Worm (Caenorhabditis elegans): Measurements from ENCODE around the gene F46F5.5.

ce11 chrII:823529-823928 is 10.7 kb upstream of the F46F5.5 start, which contains the start of gene F46F5.10:
- TF ChIP-seq lin-13 (tag; optimal IDR thresholded peaks at IDR 0.05) (no peak), unc-62 (GFP tag; optimal IDR thresholded peaks at IDR 0.05) (no peak), pha-4 (tag; optimal IDR thresholded peaks at IDR 0.05) (no peak), nhr-76 (tag; optimal IDR thresholded peaks at IDR 0.05) (no peak), nhr-237 (tag; optimal IDR thresholded peaks at IDR 0.05) (no peak), mep-1 (tag; optimal IDR thresholded peaks at IDR 0.05) (no peak), lin-32 (GFP tag; optimal IDR thresholded peaks at IDR 0.05) (no peak), elt-1 (tag; optimal IDR thresholded peaks at IDR 0.05; ENCODE audit: borderline replicate concordance, insufficient read depth) (no peak), blmp-1 (tag; optimal IDR thresholded peaks at IDR 0.05) (no peak), nhr-28 (tag; optimal IDR thresholded peaks at IDR 0.05) (no peak), mab-5 (tag; optimal IDR thresholded peaks at IDR 0.05) (no peak), elt-3 (tag; optimal IDR thresholded peaks at IDR 0.05) (no peak), nhr-12 (tag; optimal IDR thresholded peaks at IDR 0.05) (no peak)

All from whole organism, mixed stage, embryonic.